Worm (Caenorhabditis elegans) whole organism, young adult: ENCODE data around the gene daf-41.

Experiments used
- B0261.1 ChIP-seq: sonication (generic microtip); optimal IDR thresholded peaks from 2 replicates; lab custom pipeline; 2016; ENCODE audit warnings: mild to moderate bottlenecking, missing genetic modification characterization, moderate library complexity, missing compliant biosample characterization
- C06A6.2 ChIP-seq: fragments of 200-800 bp; sonication (Bioruptor generic); conservative IDR thresholded peaks from 2 replicates; pipeline ENCODE4 v1.3.6; 2022; ENCODE audit warnings: missing genetic modification characterization, missing compliant biosample characterization
- F33H1.4 ChIP-seq: fragments of 200-800 bp; sonication (Bioruptor generic); IDR thresholded peaks from 2 replicates; pipeline ENCODE4 v1.3.6; 2022; ENCODE audit warnings: missing genetic modification reagents, missing genetic modification characterization, missing compliant biosample characterization
- F37B4.10 ChIP-seq: fragments of 200-800 bp; sonication (Bioruptor generic); IDR thresholded peaks from 2 replicates; pipeline ENCODE4 v1.3.6; 2022; ENCODE audit warnings: missing genetic modification characterization, missing compliant biosample characterization
- K11D2.4 ChIP-seq: fragments of 200-800 bp; sonication (Bioruptor generic); IDR thresholded peaks from 2 replicates; pipeline ENCODE4 v1.3.6; 2022; ENCODE audit warnings: missing genetic modification reagents, missing genetic modification characterization, missing compliant biosample characterization
- aptf-2 ChIP-seq: fragments of 200-800 bp; sonication (Bioruptor generic); conservative IDR thresholded peaks from 2 replicates; pipeline ENCODE4 v1.3.6; 2022; ENCODE audit warnings: missing genetic modification reagents, missing genetic modification characterization, missing compliant biosample characterization
- attf-3 ChIP-seq: fragments of 200-800 bp; sonication (Bioruptor generic); conservative IDR thresholded peaks from 2 replicates; pipeline ENCODE4 v1.3.6; 2022; ENCODE audit warnings: missing genetic modification reagents, missing genetic modification characterization, missing compliant biosample characterization
- attf-5 ChIP-seq: fragments of 200-800 bp; sonication (Bioruptor generic); optimal IDR thresholded peaks from 2 replicates; lab custom pipeline; 2018; ENCODE audit warnings: mild to moderate bottlenecking, missing genetic modification characterization, missing compliant biosample characterization
- cebp-1 ChIP-seq, 2 experiments: fragments of 200-800 bp in 1 of 2; sonication (Bioruptor generic) in 1 of 2; sonication (generic microtip) in 1 of 2; IDR thresholded peaks in 1 of 2; optimal IDR thresholded peaks in 1 of 2; 2 replicates each; pipeline versions ENCODE4 v1.3.6 to Lab custom; 2017 to 2022; ENCODE audit warnings: missing compliant biosample characterization in 2 of 2, missing genetic modification characterization in 2 of 2, mild to moderate bottlenecking in 1 of 2, missing genetic modification reagents in 1 of 2, moderate library complexity in 1 of 2
- ceh-27 ChIP-seq: fragments of 200-800 bp; sonication (Bioruptor generic); optimal IDR thresholded peaks from 2 replicates; lab custom pipeline; 2018; ENCODE audit warnings: mild to moderate bottlenecking, missing genetic modification characterization, moderate library complexity, missing compliant biosample characterization
- ceh-40 ChIP-seq: fragments of 200-800 bp; sonication (Bioruptor generic); IDR thresholded peaks from 2 replicates; pipeline ENCODE4 v1.3.6; 2022; ENCODE audit warnings: missing genetic modification characterization, missing compliant biosample characterization
- chd-7 ChIP-seq: sonication (generic microtip); optimal IDR thresholded peaks from 2 replicates; lab custom pipeline; 2016; ENCODE audit warnings: mild to moderate bottlenecking, missing genetic modification characterization, moderate library complexity, missing compliant biosample characterization
- dox-1 ChIP-seq: fragments of 200-800 bp; sonication (Bioruptor generic); IDR thresholded peaks from 2 replicates; pipeline ENCODE4 v1.3.6; 2022; ENCODE audit warnings: missing genetic modification reagents, missing genetic modification characterization, missing compliant biosample characterization
- dpff-1 ChIP-seq: sonication (generic microtip); optimal IDR thresholded peaks from 2 replicates; lab custom pipeline; 2017; ENCODE audit warnings: mild to moderate bottlenecking, missing genetic modification characterization, missing compliant biosample characterization
- dpl-1 ChIP-seq: fragments of 150-350 bp; optimal IDR thresholded peaks from 2 replicates; lab custom pipeline; 2014; ENCODE audit warnings: missing biosample characterization, missing genetic modification reagents, missing genetic modification characterization
- egl-18 ChIP-seq: fragments of 200-800 bp; sonication (Bioruptor generic); IDR thresholded peaks from 2 replicates; pipeline ENCODE4 v1.3.6; 2022; ENCODE audit warnings: missing genetic modification reagents, missing genetic modification characterization, missing compliant biosample characterization
- egl-44 ChIP-seq: fragments of 200-800 bp; sonication (Bioruptor generic); IDR thresholded peaks from 2 replicates; pipeline ENCODE4 v1.3.6; 2022; ENCODE audit warnings: missing genetic modification reagents, missing genetic modification characterization, missing compliant biosample characterization
- ekl-4 ChIP-seq: fragments of 200-800 bp; sonication (Bioruptor generic); IDR thresholded peaks from 2 replicates; pipeline ENCODE4 v1.3.6; 2022; ENCODE audit warnings: missing genetic modification reagents, missing genetic modification characterization, missing compliant biosample characterization
- gei-17 ChIP-seq: fragments of 200-800 bp; sonication (Bioruptor generic); optimal IDR thresholded peaks from 2 replicates; lab custom pipeline; 2018; ENCODE audit warnings: mild to moderate bottlenecking, missing genetic modification characterization, missing compliant biosample characterization
- hmg-20 ChIP-seq: fragments of 200-800 bp; sonication (Bioruptor generic); IDR thresholded peaks from 2 replicates; pipeline ENCODE4 v1.3.6; 2022; ENCODE audit warnings: missing genetic modification reagents, missing genetic modification characterization, missing compliant biosample characterization
- hsf-1 ChIP-seq: fragments of 200-800 bp; sonication (Bioruptor generic); IDR thresholded peaks from 2 replicates; pipeline ENCODE4 v1.3.6; 2022; ENCODE audit warnings: missing genetic modification reagents, missing genetic modification characterization, missing compliant biosample characterization
- let-526 ChIP-seq: fragments of 200-800 bp; sonication (Bioruptor generic); IDR thresholded peaks from 2 replicates; pipeline ENCODE4 v1.3.6; 2022; ENCODE audit warnings: missing genetic modification reagents, missing genetic modification characterization, missing compliant biosample characterization
- let-607 ChIP-seq, 2 experiments: fragments of 200-800 bp in 1 of 2; sonication (Bioruptor generic) in 1 of 2; sonication (generic microtip) in 1 of 2; optimal IDR thresholded peaks; 2 replicates each; lab custom pipeline; 2016 to 2018; ENCODE audit warnings: mild to moderate bottlenecking in 2 of 2, missing compliant biosample characterization in 2 of 2, missing genetic modification characterization in 2 of 2, moderate library complexity in 2 of 2, missing genotype in 1 of 2
- lin-54 ChIP-seq: fragments of 200-800 bp; sonication (Bioruptor generic); optimal IDR thresholded peaks from 2 replicates; lab custom pipeline; 2018; ENCODE audit warnings: mild to moderate bottlenecking, missing genetic modification characterization, missing compliant biosample characterization
- madf-6 ChIP-seq: fragments of 200-800 bp; sonication (Bioruptor generic); IDR thresholded peaks from 2 replicates; pipeline ENCODE4 v1.3.6; 2022; ENCODE audit warnings: missing genetic modification reagents, missing genetic modification characterization, missing compliant biosample characterization
- mel-28 ChIP-seq: sonication (generic microtip); optimal IDR thresholded peaks from 2 replicates; lab custom pipeline; 2016; ENCODE audit warnings: borderline replicate concordance, mild to moderate bottlenecking, missing genetic modification characterization, missing compliant biosample characterization
- mes-4 ChIP-seq: sonication (generic microtip); optimal IDR thresholded peaks from 2 replicates; lab custom pipeline; 2016; ENCODE audit warnings: missing genotype, missing genetic modification characterization, missing compliant biosample characterization
- nfyb-1 ChIP-seq: fragments of 200-800 bp; sonication (Bioruptor generic); IDR thresholded peaks from 2 replicates; pipeline ENCODE4 v1.3.6; 2022; ENCODE audit warnings: missing genetic modification reagents, missing genetic modification characterization, missing compliant biosample characterization
- nhr-179 ChIP-seq: sonication (generic microtip); optimal IDR thresholded peaks from 2 replicates; lab custom pipeline; 2016; ENCODE audit warnings: mild to moderate bottlenecking, missing genetic modification characterization, missing compliant biosample characterization
- nhr-27 ChIP-seq: fragments of 200-800 bp; sonication (Bioruptor generic); optimal IDR thresholded peaks from 2 replicates; lab custom pipeline; 2018; ENCODE audit warnings: mild to moderate bottlenecking, missing genetic modification characterization, moderate library complexity, missing compliant biosample characterization
- nhr-80 ChIP-seq: sonication (generic microtip); optimal IDR thresholded peaks from 2 replicates; lab custom pipeline; 2016; ENCODE audit warnings: missing genetic modification characterization, missing compliant biosample characterization
- pbrm-1 ChIP-seq: fragments of 200-800 bp; sonication (Bioruptor generic); IDR thresholded peaks from 2 replicates; pipeline ENCODE4 v1.3.6; 2022; ENCODE audit warnings: missing genetic modification reagents, missing genetic modification characterization, missing compliant biosample characterization
- sea-2 ChIP-seq: fragments of 200-800 bp; sonication (Bioruptor generic); IDR thresholded peaks from 2 replicates; pipeline ENCODE4 v1.3.6; 2022; ENCODE audit warnings: missing genetic modification characterization, missing compliant biosample characterization
- tbp1 ChIP-seq: fragments of 200-800 bp; sonication (Bioruptor generic); optimal IDR thresholded peaks from 2 replicates; lab custom pipeline; 2018; ENCODE audit warnings: mild to moderate bottlenecking, missing genetic modification characterization, missing compliant biosample characterization
- tbx-9 ChIP-seq: sonication (generic microtip); optimal IDR thresholded peaks from 2 replicates; lab custom pipeline; 2016; ENCODE audit warnings: borderline replicate concordance, missing genetic modification characterization, inconsistent platforms, missing compliant biosample characterization
- tlf-1 ChIP-seq: fragments of 200-800 bp; sonication (Bioruptor generic); optimal IDR thresholded peaks from 2 replicates; lab custom pipeline; 2018; ENCODE audit warnings: mild to moderate bottlenecking, missing genetic modification characterization, missing compliant biosample characterization
- unc-130 ChIP-seq: sonication (generic microtip); optimal IDR thresholded peaks from 2 replicates; lab custom pipeline; 2016; ENCODE audit warnings: missing genetic modification reagents, missing genetic modification characterization, missing compliant biosample characterization
- zfh-2 ChIP-seq: fragments of 200-800 bp; sonication (Bioruptor generic); conservative IDR thresholded peaks from 2 replicates; pipeline ENCODE4 v1.3.6; 2022; ENCODE audit warnings: missing genetic modification reagents, missing genetic modification characterization, missing compliant biosample characterization
- ztf-18 ChIP-seq: sonication (generic microtip); optimal IDR thresholded peaks from 2 replicates; lab custom pipeline; 2016; ENCODE audit warnings: missing genotype, mild to moderate bottlenecking, missing genetic modification characterization, missing compliant biosample characterization
- ztf-26 ChIP-seq: sonication (generic microtip); optimal IDR thresholded peaks from 2 replicates; lab custom pipeline; 2017; ENCODE audit warnings: missing genetic modification characterization, missing compliant biosample characterization

daf-41 gene

ce11 chrIII:5274715-5275355 is at the start of gene daf-41, which contains the start of gene toc-1:
Gene daf-41, minus strand, starts transcription at chrIII:5274765.
Gene toc-1, plus strand, starts transcription at chrIII:5275251.
- TF ChIP-seq lin-54 (GFP tag; lab: Kevin White, UChicago) = peak; percentile 39
- peak; percentile 80 for TF ChIP-seq F33H1.4
- no peak for TF ChIP-seq hmg-20 (GFP tag; lab: Robert Waterston, UW)
- TF ChIP-seq let-607 (tag; optimal IDR thresholded peaks at IDR 0.05; lab: Kevin White, UChicago) = peak; percentile 77 to 86
- TF ChIP-seq ekl-4 = no peak
- TF ChIP-seq dox-1 (GFP tag; lab: Robert Waterston, UW) = peak; percentile 15; the same call in 1 of the 2 replicates
- no peak for TF ChIP-seq egl-44
- peak; percentile 83 for TF ChIP-seq hsf-1 (GFP tag; lab: Robert Waterston, UW)

ce11 chrIII:5321661-5322060 is 47.1 kb upstream of the daf-41 start, which contains the start of gene F52C9.3:
Gene F52C9.3, plus strand, starts transcription at chrIII:5321885.
- TF ChIP-seq madf-6 (GFP tag; lab: Robert Waterston, UW) (0 out of 2 replicates have a peak, but pooled peaks have one; percentile 29), nfyb-1 (0 out of 2 replicates have a peak, but pooled peaks have one; percentile 36), attf-5 (GFP tag; lab: Kevin White, UChicago) (peak; percentile 5), unc-130 (GFP tag; lab: Kevin White, UChicago) (no peak), tbp1 (peak; percentile 23), ztf-18 (tag; lab: Kevin White, UChicago) (no peak), tlf-1 (GFP tag; lab: Kevin White, UChicago) (peak; percentile 41), F33H1.4 (no peak), ztf-26 (tag; lab: Kevin White, UChicago) (no peak), nhr-27 (tag; lab: Kevin White, UChicago) (peak; percentile 12), pbrm-1 (GFP tag; lab: Robert Waterston, UW) (0 out of 2 replicates have a peak, but pooled peaks have one; percentile 21), chd-7 (peak; percentile 29), cebp-1 (GFP tag; IDR thresholded peaks at IDR 0.05; lab: Robert Waterston, UW) (no peak), cebp-1 (tag; optimal IDR thresholded peaks at IDR 0.05; lab: Kevin White, UChicago) (peak; percentile 51)
- TF ChIP-seq, all 124 proteins: peak for 9

ce11 chrIII:5318610-5319009 is 44.0 kb upstream of the daf-41 start:
- TF ChIP-seq nfyb-1 (no peak), nhr-80 (tag; lab: Kevin White, UChicago) (peak; percentile 8), aptf-2 (GFP tag; lab: Robert Waterston, UW) (no peak), cebp-1 (GFP tag; IDR thresholded peaks at IDR 0.05; lab: Robert Waterston, UW) (no peak), cebp-1 (tag; optimal IDR thresholded peaks at IDR 0.05; lab: Kevin White, UChicago) (peak; percentile 17)
- TF ChIP-seq, all 124 proteins: peak for 2

DNA sequence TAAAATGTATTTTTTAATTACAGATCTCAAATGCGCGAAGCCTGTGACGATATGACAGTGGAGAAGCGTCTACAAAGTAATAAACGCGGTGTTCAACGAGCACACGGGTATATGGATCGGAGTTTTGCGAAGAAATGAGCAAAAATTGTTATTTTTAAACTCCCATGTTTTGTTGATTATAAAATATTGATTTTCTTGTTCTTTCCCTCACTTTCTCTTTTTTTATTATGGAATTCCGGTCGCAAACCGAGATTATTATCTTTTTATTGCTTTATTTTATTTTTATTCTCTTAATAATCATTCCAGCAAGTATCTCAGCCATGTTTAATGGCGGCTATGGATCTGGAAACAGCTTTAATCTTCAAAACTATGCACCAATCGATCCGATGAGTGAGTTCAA is 36.4 kb upstream of the daf-41 start, which contains the start of gene pqe-1:
Gene pqe-1 (plus strand): TSS at position 301 of the 400 bp plus-strand sequence.
- TF ChIP-seq dpl-1 (no peak), let-526 (no peak)

DNA sequence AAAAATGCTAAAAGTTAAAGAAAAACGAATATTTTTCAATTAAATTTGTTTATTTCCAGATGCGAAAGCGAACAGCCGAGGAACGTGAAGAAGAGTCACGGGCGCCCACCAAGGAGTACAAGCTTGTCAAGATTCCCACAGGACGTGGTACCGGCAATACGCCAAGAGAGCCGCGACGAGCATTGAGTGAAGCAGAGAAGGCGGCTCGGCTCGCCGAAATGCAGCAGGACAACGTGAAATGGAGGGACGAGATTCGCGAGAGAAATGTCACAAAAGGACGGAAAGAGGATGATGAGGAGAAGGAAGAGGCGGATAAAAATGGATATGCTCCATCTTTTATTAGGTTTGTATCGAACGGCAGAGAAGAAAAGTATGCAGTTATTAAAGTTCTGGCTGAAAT is 35.8 kb upstream of the daf-41 start:
- no peak for TF ChIP-seq egl-18 (GFP tag; lab: Robert Waterston, UW)
- TF ChIP-seq mel-28 (tag; lab: Kevin White, UChicago) = no peak
- peak; percentile 63 for TF ChIP-seq zfh-2 (GFP tag; lab: Robert Waterston, UW)
- no peak for TF ChIP-seq B0261.1 (tag; lab: Kevin White, UChicago)
- no peak for TF ChIP-seq F37B4.10 (GFP tag; lab: Robert Waterston, UW)
- TF ChIP-seq sea-2 = no peak
- TF ChIP-seq aptf-2 (GFP tag; lab: Robert Waterston, UW) = no peak
- no peak for TF ChIP-seq attf-5 (GFP tag; lab: Kevin White, UChicago)
- no peak for TF ChIP-seq nhr-179 (tag; lab: Kevin White, UChicago)
- TF ChIP-seq ztf-26 (tag; lab: Kevin White, UChicago) = no peak
- TF ChIP-seq C06A6.2 (GFP tag; lab: Robert Waterston, UW) = no peak
- TF ChIP-seq attf-3 (GFP tag; lab: Robert Waterston, UW) = no peak
- TF ChIP-seq madf-6 (GFP tag; lab: Robert Waterston, UW) = no peak
- TF ChIP-seq ceh-27 = no peak
- no peak for TF ChIP-seq mes-4 (tag; lab: Kevin White, UChicago)
- TF ChIP-seq dpff-1 (tag; lab: Kevin White, UChicago) = no peak
- TF ChIP-seq tbx-9 (tag; lab: Kevin White, UChicago) = no peak
- TF ChIP-seq gei-17 (GFP tag; lab: Kevin White, UChicago) = no peak
- TF ChIP-seq ceh-40 (GFP tag; lab: Robert Waterston, UW) = no peak
- 0 out of 2 replicates have a peak, but pooled peaks have one; percentile 34 for TF ChIP-seq K11D2.4
